Fruit fly (Drosophila melanogaster): Measurements from ENCODE around the gene bel.

Gene bel

DNA sequence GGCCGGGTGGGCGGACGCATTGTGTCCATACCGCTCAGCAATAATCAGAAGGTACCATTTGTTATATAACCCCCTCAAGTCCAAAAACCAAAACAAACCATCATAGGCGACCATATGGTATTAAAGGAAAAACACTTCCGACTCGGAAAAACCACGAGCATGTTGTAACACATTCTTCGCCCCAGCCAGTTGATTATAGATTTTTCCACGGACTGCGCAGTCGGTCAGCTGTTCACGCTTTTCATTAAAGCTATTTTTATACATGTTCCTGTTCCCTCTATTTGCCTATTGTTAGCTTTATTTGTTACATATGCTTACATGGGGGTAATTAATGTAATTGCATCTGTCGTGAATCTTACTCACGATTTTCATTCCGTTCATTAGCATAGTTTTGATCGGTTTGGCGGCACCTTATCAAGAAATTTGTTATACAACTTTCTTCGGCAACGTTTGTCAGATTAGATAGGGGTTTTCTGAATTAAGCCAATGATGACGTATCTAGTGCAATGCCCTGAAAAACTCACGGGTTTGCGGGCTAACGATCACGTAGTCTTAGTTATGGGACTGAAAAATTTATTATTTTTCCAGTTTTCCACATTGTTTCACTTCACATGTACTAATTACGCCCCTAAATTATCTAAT lies 4.3 kb upstream of the bel start (continued):
- TF ChIP-seq CG18764 (GFP tag; optimal IDR thresholded peaks at IDR 0.05) (no peak), dpn (GFP tag; optimal IDR thresholded peaks at IDR 0.05) (no peak), ATbp (GFP tag; optimal IDR thresholded peaks at IDR 0.05) (no peak), zen2 (GFP tag; IDR thresholded peaks at IDR 0.05; ENCODE audit: partially characterized antibody) (no peak), CG13296 (GFP tag; optimal IDR thresholded peaks at IDR 0.05) (no peak), CG16779 (GFP tag; IDR thresholded peaks at IDR 0.05) (no peak), stwl (tag; optimal IDR thresholded peaks at IDR 0.05) (no peak), Xbp1 (GFP tag; optimal IDR thresholded peaks at IDR 0.05) (no peak), Oli (tag; optimal IDR thresholded peaks at IDR 0.05) (no peak), CG11695 (GFP tag; IDR thresholded peaks at IDR 0.05) (no peak), CG6813 (GFP tag; optimal IDR thresholded peaks at IDR 0.05) (no peak), slou (GFP tag; optimal IDR thresholded peaks at IDR 0.05) (no peak), CG11723 (GFP tag; optimal IDR thresholded peaks at IDR 0.05) (no peak), CG12071 (GFP tag; optimal IDR thresholded peaks at IDR 0.05) (no peak), Max (GFP tag; optimal IDR thresholded peaks at IDR 0.05) (no peak), MESR4 (GFP tag; optimal IDR thresholded peaks at IDR 0.05) (no peak), CG17912 (GFP tag; optimal IDR thresholded peaks at IDR 0.05) (no peak), phol (tag; optimal IDR thresholded peaks at IDR 0.05) (no peak), CG11247 (GFP tag; IDR thresholded peaks at IDR 0.05) (no peak), CG7745 (tag; optimal IDR thresholded peaks at IDR 0.05) (peak; percentile 30), Vsx1 (GFP tag; optimal IDR thresholded peaks at IDR 0.05) (peak; percentile 41), ERR (GFP tag; optimal IDR thresholded peaks at IDR 0.05) (no peak), sug (tag; optimal IDR thresholded peaks at IDR 0.05) (peak; percentile 2), CG6683 (GFP tag; optimal IDR thresholded peaks at IDR 0.05) (no peak), CG12744 (GFP tag; optimal IDR thresholded peaks at IDR 0.05) (no peak), sd (tag; optimal IDR thresholded peaks at IDR 0.05) (peak; percentile 54), CG10959 (GFP tag; IDR thresholded peaks at IDR 0.05) (no peak), Hr3 (GFP tag; optimal IDR thresholded peaks at IDR 0.05) (no peak), B-H1 (GFP tag; IDR thresholded peaks at IDR 0.05) (no peak), Dad (GFP tag; optimal IDR thresholded peaks at IDR 0.05) (no peak), lilli (GFP tag; optimal IDR thresholded peaks at IDR 0.05) (no peak), nau (GFP tag; optimal IDR thresholded peaks at IDR 0.05) (peak; percentile 2), twi (tag; optimal IDR thresholded peaks at IDR 0.05) (peak; percentile 46), ato (GFP tag; IDR thresholded peaks at IDR 0.05; ENCODE audit: partially characterized antibody) (no peak), exex (tag; optimal IDR thresholded peaks at IDR 0.05) (peak; percentile 38), so (GFP tag; IDR thresholded peaks at IDR 0.05) (no peak), lmd (GFP tag; IDR thresholded peaks at IDR 0.05) (no peak), Pdp1 (GFP tag; optimal IDR thresholded peaks at IDR 0.05) (peak in 1 of 2 experiments; percentile 96), klu (GFP tag; IDR thresholded peaks at IDR 0.05) (no peak), CG3065 (GFP tag; optimal IDR thresholded peaks at IDR 0.05) (no peak), CG17612 (GFP tag; IDR thresholded peaks at IDR 0.05) (no peak), CG2678 (tag; optimal IDR thresholded peaks at IDR 0.05) (no peak), HHEX (GFP tag; optimal IDR thresholded peaks at IDR 0.05) (no peak), CG30431 (GFP tag; optimal IDR thresholded peaks at IDR 0.05) (no peak), Nf-YB (GFP tag; optimal IDR thresholded peaks at IDR 0.05) (no peak), CG16863 (GFP tag; optimal IDR thresholded peaks at IDR 0.05) (no peak), CG32772 (GFP tag; IDR thresholded peaks at IDR 0.05) (no peak)
